Worm (Caenorhabditis elegans): ENCODE results near the gene Y39A3CL.3.

Y39A3CL.3 gene

ce11 chrIII:1785776-1786175 lies 8.2 kb downstream of the Y39A3CL.3 start (continued):
- TF ChIP-seq Y48G9A.11 (GFP tag; IDR thresholded peaks at IDR 0.05) (no peak), lin-38 (GFP tag; IDR thresholded peaks at IDR 0.05) (peak; percentile 28; the same call in 1 of the 2 replicates), madf-5 (GFP tag; IDR thresholded peaks at IDR 0.05) (no peak), rbr-2 (tag; optimal IDR thresholded peaks at IDR 0.05) (peak; percentile 75), nhr-11 (tag; optimal IDR thresholded peaks at IDR 0.05) (peak; percentile 42), duxl-1 (tag; optimal IDR thresholded peaks at IDR 0.05; ENCODE audit: poor library complexity) (no peak), nhr-25 (tag; optimal IDR thresholded peaks at IDR 0.05; ENCODE audit: borderline replicate concordance, insufficient read depth) (no peak), madf-9 (GFP tag; conservative IDR thresholded peaks at IDR 0.05) (no peak), mep-1 (tag; optimal IDR thresholded peaks at IDR 0.05) (peak; percentile 83), hmg-1.1 (GFP tag; IDR thresholded peaks at IDR 0.05) (peak; percentile 75), mxl-3 (GFP tag; optimal IDR thresholded peaks at IDR 0.05) (no peak), F37D6.2 (tag; optimal IDR thresholded peaks at IDR 0.05) (peak; percentile 32), hlh-30 (tag; optimal IDR thresholded peaks at IDR 0.05; ENCODE audit: insufficient read depth) (peak; percentile 64), vab-7 (GFP tag; IDR thresholded peaks at IDR 0.05) (no peak), egl-43 (GFP tag; IDR thresholded peaks at IDR 0.05) (peak; percentile 71), ces-1 (GFP tag; optimal IDR thresholded peaks at IDR 0.05) (no peak), nhr-77 (tag; optimal IDR thresholded peaks at IDR 0.05) (no peak), F10B5.3 (tag; optimal IDR thresholded peaks at IDR 0.05) (no peak), nhr-76 (tag; optimal IDR thresholded peaks at IDR 0.05) (no peak), pqm-1 (tag; optimal IDR thresholded peaks at IDR 0.05) (no peak), nhr-48 (tag; optimal IDR thresholded peaks at IDR 0.05) (no peak), aha-1 (tag) (peak; percentile 94), daf-16 (GFP tag; optimal IDR thresholded peaks at IDR 0.05) (no peak), daf-16 (tag; optimal IDR thresholded peaks at IDR 0.05) (no peak), daf-19 (GFP tag; conservative IDR thresholded peaks at IDR 0.05) (no peak), mxl-2 (GFP tag; conservative IDR thresholded peaks at IDR 0.05) (no peak), ctbp-1 (GFP tag; IDR thresholded peaks at IDR 0.05) (peak; percentile 66; the same call in 1 of the 2 replicates), F26F4.8 (GFP tag; conservative IDR thresholded peaks at IDR 0.05) (no peak), lin-13 (GFP tag; optimal IDR thresholded peaks at IDR 0.05) (peak; percentile 20), T20F7.1 (GFP tag; optimal IDR thresholded peaks at IDR 0.05) (no peak), Y5F2A.4 (GFP tag; optimal IDR thresholded peaks at IDR 0.05) (no peak), unc-62 (GFP tag; optimal IDR thresholded peaks at IDR 0.05 in 1 of 2) (no peak), unc-62 (tag; optimal IDR thresholded peaks at IDR 0.05) (no peak), nhr-6 (tag; optimal IDR thresholded peaks at IDR 0.05) (no peak), lin-29 (GFP tag; IDR thresholded peaks at IDR 0.05) (no peak), lin-1 (GFP tag; IDR thresholded peaks at IDR 0.05) (no peak), skn-1 (tag; optimal IDR thresholded peaks at IDR 0.05) (no peak), set-16 (GFP tag; IDR thresholded peaks at IDR 0.05) (peak; percentile 98), R02D3.7 (tag; optimal IDR thresholded peaks at IDR 0.05) (no peak), ceh-62 (tag; optimal IDR thresholded peaks at IDR 0.05) (no peak), dve-1 (tag; optimal IDR thresholded peaks at IDR 0.05; ENCODE audit: insufficient read depth) (peak; percentile 6), lsy-2 (tag; optimal IDR thresholded peaks at IDR 0.05) (peak; percentile 36 to 76), daf-8 (GFP tag; IDR thresholded peaks at IDR 0.05) (no peak), lir-3 (tag; optimal IDR thresholded peaks at IDR 0.05) (no peak), pha-4 (GFP tag; IDR thresholded peaks at IDR 0.05) (peak; percentile 67; the same call in 1 of the 2 replicates), pha-4 (tag; optimal IDR thresholded peaks at IDR 0.05) (no peak), gei-8 (GFP tag; optimal IDR thresholded peaks at IDR 0.05) (no peak), fos-1 (tag; optimal IDR thresholded peaks at IDR 0.05) (no peak), Y105C5A.15 (GFP tag; IDR thresholded peaks at IDR 0.05) (no peak), Y75B8A.6 (GFP tag; IDR thresholded peaks at IDR 0.05) (no peak), ceh-32 (tag; optimal IDR thresholded peaks at IDR 0.05; ENCODE audit: poor library complexity) (no peak), spr-3 (GFP tag; optimal IDR thresholded peaks at IDR 0.05) (no peak)

All from whole organism, L4 larva.